Worm (Caenorhabditis elegans) whole organism, late embryonic: Measurements from ENCODE around the gene unc-119.

Experiments used
- C08G9.2 ChIP-seq: sonication (generic microtip); optimal IDR thresholded peaks from 2 replicates; lab custom pipeline; 2016; ENCODE audit warnings: mild to moderate bottlenecking, missing genetic modification characterization, moderate library complexity, missing compliant biosample characterization
- C38D4.7 ChIP-seq: fragments of 200-800 bp; sonication (Bioruptor generic); optimal IDR thresholded peaks from 2 replicates; lab custom pipeline; 2018; ENCODE audit warnings: mild to moderate bottlenecking, missing genetic modification characterization, moderate library complexity, missing compliant biosample characterization
- F13H6.1 ChIP-seq: sonication (generic microtip); optimal IDR thresholded peaks from 2 replicates; lab custom pipeline; 2016; ENCODE audit warnings: missing genetic modification characterization, missing compliant biosample characterization
- K02D7.2 ChIP-seq: sonication (generic microtip); optimal IDR thresholded peaks from 2 replicates; lab custom pipeline; 2017; ENCODE audit warnings: mild to moderate bottlenecking, missing genetic modification characterization, missing compliant biosample characterization
- T23F11.4 ChIP-seq: fragments of 200-800 bp; sonication (Bioruptor generic); optimal IDR thresholded peaks from 2 replicates; lab custom pipeline; 2018; ENCODE audit warnings: mild to moderate bottlenecking, missing genetic modification characterization, missing compliant biosample characterization
- Y22D7AL.16 ChIP-seq: sonication (generic microtip); optimal IDR thresholded peaks from 2 replicates; lab custom pipeline; 2016; ENCODE audit warnings: missing genetic modification characterization, missing compliant biosample characterization
- ama-1 ChIP-seq: fragments of 150-350 bp; optimal IDR thresholded peaks from 2 replicates; lab custom pipeline; 2014
- ceh-14 ChIP-seq: sonication (generic microtip); optimal IDR thresholded peaks from 2 replicates; lab custom pipeline; 2016; ENCODE audit warnings: missing genotype, missing genetic modification characterization, missing compliant biosample characterization
- ceh-18 ChIP-seq: sonication (generic microtip); optimal IDR thresholded peaks from 2 replicates; lab custom pipeline; 2016; ENCODE audit warnings: missing genetic modification characterization, missing compliant biosample characterization
- ceh-19 ChIP-seq: fragments of 200-800 bp; sonication (Bioruptor generic); optimal IDR thresholded peaks from 2 replicates; lab custom pipeline; 2018; ENCODE audit warnings: mild to moderate bottlenecking, missing genetic modification characterization, missing compliant biosample characterization
- ceh-22 ChIP-seq: sonication (generic microtip); optimal IDR thresholded peaks from 2 replicates; lab custom pipeline; 2017; ENCODE audit warnings: missing biosample characterization, missing genetic modification characterization
- ceh-31 ChIP-seq: sonication (generic microtip); optimal IDR thresholded peaks from 2 replicates; lab custom pipeline; 2016; ENCODE audit warnings: missing genetic modification characterization, missing compliant biosample characterization
- ceh-34 ChIP-seq: sonication (generic microtip); optimal IDR thresholded peaks from 2 replicates; lab custom pipeline; 2016; ENCODE audit warnings: mild to moderate bottlenecking, missing genetic modification characterization, missing compliant biosample characterization
- ceh-48 ChIP-seq: sonication (generic microtip); optimal IDR thresholded peaks from 2 replicates; lab custom pipeline; 2016; ENCODE audit warnings: missing genetic modification characterization, inconsistent platforms, missing compliant biosample characterization
- ceh-6 ChIP-seq: fragments of 200-800 bp; sonication (Bioruptor generic); optimal IDR thresholded peaks from 2 replicates; lab custom pipeline; 2018; ENCODE audit warnings: mild to moderate bottlenecking, missing genetic modification characterization, missing compliant biosample characterization
- che-1 ChIP-seq: sonication (generic microtip); optimal IDR thresholded peaks from 2 replicates; lab custom pipeline; 2016; ENCODE audit warnings: mild to moderate bottlenecking, missing genetic modification characterization, missing compliant biosample characterization
- dve-1 ChIP-seq: sonication (generic microtip); optimal IDR thresholded peaks from 2 replicates; lab custom pipeline; 2017; ENCODE audit warnings: antibody characterized with exemption, mild to moderate bottlenecking, missing genetic modification characterization, missing compliant biosample characterization
- fax-1 ChIP-seq: sonication (generic microtip); optimal IDR thresholded peaks from 2 replicates; lab custom pipeline; 2016; ENCODE audit warnings: missing genotype, missing genetic modification characterization, missing compliant biosample characterization
- hlh-13 ChIP-seq: fragments of 200-800 bp; sonication (Bioruptor generic); optimal IDR thresholded peaks from 2 replicates; lab custom pipeline; 2018; ENCODE audit warnings: mild to moderate bottlenecking, missing genetic modification characterization, missing compliant biosample characterization
- hlh-15 ChIP-seq: sonication (generic microtip); optimal IDR thresholded peaks from 2 replicates; lab custom pipeline; 2016; ENCODE audit warnings: missing genetic modification characterization, missing compliant biosample characterization
- hlh-6 ChIP-seq: sonication (generic microtip); optimal IDR thresholded peaks from 2 replicates; lab custom pipeline; 2016; ENCODE audit warnings: missing genotype, missing genetic modification characterization, missing compliant biosample characterization
- nfya-1 ChIP-seq: sonication (generic microtip); optimal IDR thresholded peaks from 2 replicates; lab custom pipeline; 2017; ENCODE audit warnings: missing genetic modification characterization, mild to moderate bottlenecking, missing compliant biosample characterization, antibody characterized with exemption, moderate library complexity
- pat-9 ChIP-seq: fragments of 200-800 bp; sonication (Bioruptor generic); optimal IDR thresholded peaks from 2 replicates; lab custom pipeline; 2018; ENCODE audit warnings: mild to moderate bottlenecking, missing genetic modification characterization, moderate library complexity, missing compliant biosample characterization
- pros-1 ChIP-seq: fragments of 150-350 bp; optimal IDR thresholded peaks from 2 replicates; lab custom pipeline; 2014; ENCODE audit warnings: missing biosample characterization, missing genetic modification reagents, missing genetic modification characterization
- ref-2 ChIP-seq: sonication (generic microtip); optimal IDR thresholded peaks from 2 replicates; lab custom pipeline; 2016; ENCODE audit warnings: missing genetic modification characterization, missing compliant biosample characterization
- rnt-1 ChIP-seq: sonication (generic microtip); optimal IDR thresholded peaks from 2 replicates; lab custom pipeline; 2016; ENCODE audit warnings: missing genetic modification characterization, missing compliant biosample characterization
- syd-9 ChIP-seq: sonication (generic microtip); optimal IDR thresholded peaks from 2 replicates; lab custom pipeline; 2016; ENCODE audit warnings: mild to moderate bottlenecking, missing genetic modification characterization, moderate library complexity, missing compliant biosample characterization
- tbx-2 ChIP-seq: sonication (generic microtip); optimal IDR thresholded peaks from 2 replicates; lab custom pipeline; 2016; ENCODE audit warnings: missing genetic modification characterization, missing compliant biosample characterization
- unc-3 ChIP-seq, 2 experiments: fragments of 200-800 bp in 1 of 2; sonication (Bioruptor generic) in 1 of 2; sonication (generic microtip) in 1 of 2; conservative IDR thresholded peaks in 1 of 2; optimal IDR thresholded peaks in 1 of 2; 2 replicates each; pipeline versions ENCODE4 v1.3.6 to Lab custom; 2016 to 2022; ENCODE audit warnings: missing compliant biosample characterization in 2 of 2, missing genetic modification characterization in 2 of 2, missing genetic modification reagents in 1 of 2
- unc-42 ChIP-seq: sonication (generic microtip); optimal IDR thresholded peaks from 2 replicates; lab custom pipeline; 2016; ENCODE audit warnings: missing genotype, missing genetic modification characterization, missing compliant biosample characterization
- unc-55 ChIP-seq: sonication (generic microtip); optimal IDR thresholded peaks from 2 replicates; lab custom pipeline; 2017; ENCODE audit warnings: missing biosample characterization, missing genetic modification reagents, missing genetic modification characterization
- zip-5 ChIP-seq: sonication (generic microtip); optimal IDR thresholded peaks from 2 replicates; lab custom pipeline; 2016; ENCODE audit warnings: missing genetic modification characterization, missing compliant biosample characterization

unc-119 gene

DNA sequence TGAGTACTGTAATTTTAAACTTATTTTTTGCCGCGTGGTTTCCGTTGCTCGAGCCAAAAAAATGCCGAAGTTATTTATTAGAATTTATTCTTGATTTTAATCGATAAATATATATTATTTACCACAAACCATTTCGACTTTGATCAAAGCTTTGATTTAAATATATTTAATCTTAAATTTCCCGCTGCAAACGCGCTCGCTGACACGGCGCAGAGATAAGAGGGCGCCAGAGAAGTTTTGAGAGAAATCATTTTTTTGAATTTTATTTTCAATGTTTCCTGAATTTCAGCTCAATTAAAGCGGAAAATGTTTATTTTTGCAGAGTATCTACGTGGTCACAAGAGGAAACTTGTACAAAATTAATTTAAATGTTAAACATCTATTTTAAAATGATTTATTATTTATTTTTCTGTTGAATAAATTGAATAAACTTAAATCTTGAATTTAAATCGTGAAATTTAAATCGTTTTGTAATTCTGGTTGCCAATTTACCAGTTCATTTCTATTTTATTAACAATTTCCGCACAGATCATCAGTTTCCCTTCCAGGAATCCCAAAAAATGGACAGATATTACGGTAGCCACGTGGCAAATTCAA lies 6.5 kb upstream of the unc-119 start, which contains the start of gene com-1:
com-1 (plus strand) TSS at position 547 of the 597 bp plus-strand sequence.
- peak; percentile 14 for TF ChIP-seq unc-42
- TF ChIP-seq ama-1 (lab: Kevin White, UChicago), result no peak
- peak; percentile 10 for TF ChIP-seq nfya-1 (tag; lab: Kevin White, UChicago)
- no peak for TF ChIP-seq T23F11.4 (GFP tag; lab: Kevin White, UChicago)
- TF ChIP-seq, all 69 proteins: peak for 2

DNA sequence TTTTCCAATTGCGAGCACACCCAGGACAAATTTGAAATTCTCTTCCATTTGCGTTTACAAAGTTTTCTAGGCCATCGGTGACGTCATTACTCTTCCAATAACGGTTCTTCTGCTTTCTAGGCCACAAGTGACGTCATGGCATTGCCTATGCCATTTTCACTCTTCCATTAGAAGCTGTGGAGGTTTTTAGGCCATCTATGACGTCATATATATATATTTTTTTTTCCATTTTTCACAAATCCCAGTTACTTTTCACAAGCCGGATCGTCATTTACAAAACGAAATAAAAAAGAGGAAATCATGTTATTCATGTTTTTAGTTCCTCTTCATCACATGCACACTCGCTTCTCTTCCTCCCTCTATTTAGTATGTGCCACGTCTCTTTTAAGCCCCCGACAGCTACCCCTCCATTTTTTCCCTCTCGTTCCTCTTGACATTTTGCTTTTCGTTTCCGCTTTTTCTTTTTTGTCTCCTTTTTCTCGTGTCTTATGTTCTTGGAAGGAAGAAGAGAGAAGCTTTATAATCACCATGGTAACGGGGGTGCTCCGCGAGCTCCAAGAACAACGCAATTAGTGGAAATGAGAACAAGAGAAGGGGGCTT lies 668 bp downstream of the unc-119 start:
- TF ChIP-seq unc-42 (no peak), F13H6.1 (tag; lab: Kevin White, UChicago) (no peak), ceh-22 (tag; lab: Kevin White, UChicago) (no peak), unc-3 (GFP tag; conservative IDR thresholded peaks at IDR 0.05; lab: Robert Waterston, UW) (no peak), unc-3 (tag; optimal IDR thresholded peaks at IDR 0.05; lab: Kevin White, UChicago) (no peak), ceh-6 (GFP tag; lab: Kevin White, UChicago) (no peak), ceh-48 (tag; lab: Kevin White, UChicago) (no peak), ceh-18 (tag; lab: Kevin White, UChicago) (no peak), ama-1 (lab: Kevin White, UChicago) (no peak), ceh-19 (GFP tag; lab: Kevin White, UChicago) (no peak), che-1 (tag; lab: Kevin White, UChicago) (no peak), pat-9 (tag; lab: Kevin White, UChicago) (no peak), ref-2 (tag; lab: Kevin White, UChicago) (no peak), hlh-15 (tag; lab: Kevin White, UChicago) (no peak), K02D7.2 (tag; lab: Kevin White, UChicago) (no peak), zip-5 (tag; lab: Kevin White, UChicago) (no peak), syd-9 (no peak), hlh-13 (no peak)

DNA sequence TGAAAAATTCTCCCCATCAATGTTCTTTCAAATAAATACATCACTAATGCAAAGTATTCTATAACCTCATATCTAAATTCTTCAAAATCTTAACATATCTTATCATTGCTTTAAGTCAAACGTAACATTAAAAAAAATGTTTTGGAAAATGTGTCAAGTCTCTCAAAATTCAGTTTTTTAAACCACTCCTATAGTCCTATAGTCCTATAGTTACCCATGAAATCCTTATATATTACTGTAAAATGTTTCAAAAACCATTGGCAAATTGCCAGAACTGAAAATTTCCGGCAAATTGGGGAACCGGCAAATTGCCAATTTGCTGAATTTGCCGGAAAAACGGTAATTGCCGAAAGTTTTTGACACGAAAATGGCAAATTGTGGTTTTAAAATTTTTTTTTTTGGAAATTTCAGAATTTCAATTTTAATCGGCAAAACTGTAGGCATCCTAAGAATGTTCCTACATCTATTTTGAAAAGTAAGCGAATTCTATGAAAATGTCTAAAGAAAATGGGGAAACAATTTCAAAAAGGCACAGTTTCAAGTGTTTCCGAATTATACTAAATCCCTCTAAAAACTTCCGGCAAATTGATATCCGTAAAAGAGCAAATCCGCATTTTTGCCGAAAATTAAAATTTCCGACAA lies 2.0 kb downstream of the unc-119 start:
- TF ChIP-seq unc-3 (GFP tag; conservative IDR thresholded peaks at IDR 0.05; lab: Robert Waterston, UW) (no peak), unc-3 (tag; optimal IDR thresholded peaks at IDR 0.05; lab: Kevin White, UChicago) (no peak), K02D7.2 (tag; lab: Kevin White, UChicago) (no peak), fax-1 (tag; lab: Kevin White, UChicago) (no peak), hlh-6 (tag; lab: Kevin White, UChicago) (no peak), Y22D7AL.16 (tag; lab: Kevin White, UChicago) (no peak)

DNA sequence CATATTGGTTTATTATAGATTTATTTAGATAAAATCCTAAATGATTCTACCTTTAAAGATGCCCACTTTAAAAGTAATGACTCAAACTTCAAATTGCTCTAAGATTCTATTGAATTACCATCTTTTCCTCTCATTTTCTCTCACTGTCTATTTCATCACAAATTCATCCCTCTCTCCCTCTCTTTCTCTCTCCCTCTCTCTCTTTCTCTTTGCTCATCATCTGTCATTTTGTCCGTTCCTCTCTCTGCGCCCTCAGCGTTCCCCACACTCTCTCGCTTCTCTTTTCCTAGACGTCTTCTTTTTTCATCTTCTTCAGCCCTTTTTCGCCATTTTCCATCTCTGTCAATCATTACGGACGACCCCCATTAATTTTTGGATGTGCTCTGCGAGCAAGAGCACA lies 2.7 kb downstream of the unc-119 start:
- TF ChIP-seq unc-55 (peak; percentile 96), hlh-13 (no peak), rnt-1 (tag; lab: Kevin White, UChicago) (no peak), ceh-31 (tag; lab: Kevin White, UChicago) (peak; percentile 45), C38D4.7 (GFP tag; lab: Kevin White, UChicago) (no peak), ceh-14 (tag; lab: Kevin White, UChicago) (peak; percentile 26), unc-42 (peak; percentile 68), nfya-1 (tag; lab: Kevin White, UChicago) (peak; percentile 35), ceh-22 (tag; lab: Kevin White, UChicago) (no peak)

DNA sequence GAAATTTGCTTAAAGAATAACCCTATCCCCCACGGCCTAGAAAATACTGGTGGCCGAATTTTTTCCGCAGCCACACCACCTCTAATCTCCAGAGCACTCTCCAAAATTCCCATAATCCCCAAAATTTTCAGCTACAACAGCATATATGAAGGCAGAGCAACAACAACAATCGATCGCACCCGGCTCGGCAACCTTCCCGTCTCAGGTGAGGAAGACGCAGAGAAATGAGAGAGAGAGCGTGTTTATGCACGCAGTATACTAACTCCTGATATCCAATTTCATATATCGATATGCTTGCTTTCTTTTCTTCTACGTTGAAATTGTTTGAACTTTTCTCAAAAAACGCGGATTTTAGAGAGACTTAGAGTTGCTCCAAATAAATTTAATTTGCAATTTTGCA lies 3.9 kb downstream of the unc-119 start:
- TF ChIP-seq pros-1 (tag; lab: Kevin White, UChicago) (no peak), tbx-2 (tag; lab: Kevin White, UChicago) (peak; percentile 9), ceh-48 (tag; lab: Kevin White, UChicago) (peak; percentile 27), nfya-1 (tag; lab: Kevin White, UChicago) (no peak), che-1 (tag; lab: Kevin White, UChicago) (peak; percentile 15), dve-1 (no peak), ceh-14 (tag; lab: Kevin White, UChicago) (no peak), C08G9.2 (tag; lab: Kevin White, UChicago) (no peak), ceh-19 (GFP tag; lab: Kevin White, UChicago) (no peak), ceh-34 (peak; percentile 87)
